Fruit fly (Drosophila melanogaster) whole organism, embryonic: ENCODE results near the gene CG42749.

Source experiments
- Atf-2 ChIP-seq: fragments of 200-800 bp; sonication (Bioruptor generic); optimal IDR thresholded peaks from 2 replicates; lab custom pipeline; 2016; ENCODE audit warnings: missing biosample characterization, missing genetic modification characterization
- Bgb ChIP-seq: fragments of 200-800 bp; sonication (Bioruptor generic); IDR thresholded peaks from 2 replicates; pipeline ENCODE4 v1.3.6; 2022; ENCODE audit warnings: missing biosample characterization, missing genetic modification characterization; ENCODE audit not compliant: partially characterized antibody
- CG11398 ChIP-seq: fragments of 200-800 bp; sonication (Bioruptor generic); optimal IDR thresholded peaks from 2 replicates; lab custom pipeline; 2016; ENCODE audit warnings: missing biosample characterization, missing genetic modification characterization
- CG11560 ChIP-seq: fragments of 200-800 bp; sonication (Bioruptor generic); IDR thresholded peaks from 3 replicates; pipeline ENCODE4 v1.3.6; 2022; ENCODE audit warnings: missing biosample characterization, missing genetic modification characterization
- CG12071 ChIP-seq: fragments of 200-800 bp; sonication (Bioruptor generic); optimal IDR thresholded peaks from 3 replicates; lab custom pipeline; 2018; ENCODE audit warnings: missing biosample characterization, mild to moderate bottlenecking, missing genetic modification characterization
- CG12104 ChIP-seq: fragments of 200-800 bp; sonication (Bioruptor generic); optimal IDR thresholded peaks from 3 replicates; lab custom pipeline; 2016; ENCODE audit warnings: missing biosample characterization, missing genetic modification characterization
- CG12391 ChIP-seq: fragments of 200-800 bp; sonication (Bioruptor generic); optimal IDR thresholded peaks from 3 replicates; lab custom pipeline; 2018; ENCODE audit warnings: missing biosample characterization, mild to moderate bottlenecking, missing genetic modification characterization, moderate library complexity
- CG12744 ChIP-seq: fragments of 200-800 bp; sonication (Bioruptor generic); optimal IDR thresholded peaks from 2 replicates; lab custom pipeline; 2016; ENCODE audit warnings: missing biosample characterization, missing genetic modification characterization
- CG13775 ChIP-seq: fragments of 200-800 bp; sonication (Bioruptor generic); optimal IDR thresholded peaks from 3 replicates; lab custom pipeline; 2017; ENCODE audit warnings: missing biosample characterization, mild to moderate bottlenecking, missing genetic modification characterization
- CG13894 ChIP-seq: fragments of 200-800 bp; sonication (Bioruptor generic); optimal IDR thresholded peaks from 3 replicates; lab custom pipeline; 2018; ENCODE audit warnings: missing biosample characterization, mild to moderate bottlenecking, missing genetic modification characterization, moderate library complexity
- CG14710 ChIP-seq: fragments of 200-800 bp; sonication (Bioruptor generic); optimal IDR thresholded peaks from 3 replicates; lab custom pipeline; 2019; ENCODE audit warnings: missing biosample characterization, mild to moderate bottlenecking, missing genetic modification characterization, moderate library complexity
- CG1529 ChIP-seq: fragments of 200-800 bp; sonication (Bioruptor generic); optimal IDR thresholded peaks from 3 replicates; lab custom pipeline; 2018; ENCODE audit warnings: missing biosample characterization, missing genetic modification characterization
- CG15601 ChIP-seq: fragments of 200-800 bp; sonication (Bioruptor generic); optimal IDR thresholded peaks from 3 replicates; lab custom pipeline; 2019; ENCODE audit warnings: missing biosample characterization, mild to moderate bottlenecking, missing genetic modification characterization, moderate library complexity
- CG17361 ChIP-seq: fragments of 200-800 bp; sonication (Bioruptor generic); IDR thresholded peaks from 3 replicates; pipeline ENCODE4 v1.3.6; 2022; ENCODE audit warnings: missing biosample characterization, missing genetic modification characterization
- CG17829 ChIP-seq: fragments of 200-800 bp; optimal IDR thresholded peaks from 2 replicates; lab custom pipeline; 2019; ENCODE audit warnings: missing biosample characterization, mild to moderate bottlenecking, missing genetic modification characterization, moderate library complexity
- CG18262 ChIP-seq: fragments of 200-800 bp; optimal IDR thresholded peaks from 3 replicates; lab custom pipeline; 2019; ENCODE audit warnings: missing biosample characterization, mild to moderate bottlenecking, missing genetic modification characterization, moderate library complexity
- CG18476 ChIP-seq: fragments of 200-800 bp; sonication (Bioruptor generic); optimal IDR thresholded peaks from 2 replicates; lab custom pipeline; 2016; ENCODE audit warnings: missing biosample characterization, mild to moderate bottlenecking, missing genetic modification characterization
- CG2202 ChIP-seq: fragments of 200-800 bp; sonication (Bioruptor generic); optimal IDR thresholded peaks from 2 replicates; lab custom pipeline; 2018; ENCODE audit warnings: missing biosample characterization, mild to moderate bottlenecking, missing genetic modification characterization
- CG2712 ChIP-seq: fragments of 200-800 bp; optimal IDR thresholded peaks from 3 replicates; lab custom pipeline; 2019; ENCODE audit warnings: missing biosample characterization, mild to moderate bottlenecking, missing genetic modification characterization, moderate library complexity
- CG32767 ChIP-seq: fragments of 200-800 bp; sonication (Bioruptor generic); IDR thresholded peaks from 2 replicates; pipeline ENCODE4 v1.3.6; 2022; ENCODE audit warnings: missing biosample characterization, missing genetic modification characterization
- CG43689 ChIP-seq: fragments of 200-800 bp; sonication (Bioruptor generic); IDR thresholded peaks from 2 replicates; pipeline ENCODE4 v1.3.6; 2022; ENCODE audit warnings: missing biosample characterization, missing genetic modification characterization
- CG6791 ChIP-seq: fragments of 200-800 bp; sonication (Bioruptor generic); IDR thresholded peaks from 3 replicates; pipeline ENCODE4 v1.3.6; 2022; ENCODE audit warnings: missing biosample characterization, missing genetic modification characterization; ENCODE audit not compliant: partially characterized antibody
- CG8765 ChIP-seq: fragments of 200-800 bp; sonication (Bioruptor generic); IDR thresholded peaks from 2 replicates; pipeline ENCODE4 v1.3.6; 2022; ENCODE audit warnings: missing biosample characterization, missing genetic modification characterization
- CG9437 ChIP-seq: fragments of 200-800 bp; sonication (Bioruptor generic); optimal IDR thresholded peaks from 2 replicates; lab custom pipeline; 2018; ENCODE audit warnings: missing biosample characterization, mild to moderate bottlenecking, missing genetic modification characterization
- CoRest ChIP-seq: fragments of 200-800 bp; sonication (Bioruptor generic); optimal IDR thresholded peaks from 3 replicates; lab custom pipeline; 2018; ENCODE audit warnings: missing biosample characterization, mild to moderate bottlenecking, missing genetic modification characterization, moderate library complexity
- Doc2 ChIP-seq: fragments of 200-800 bp; sonication (Bioruptor generic); IDR thresholded peaks from 2 replicates; pipeline ENCODE4 v1.3.6; 2022; ENCODE audit warnings: missing biosample characterization, missing genetic modification characterization
- E2f2 ChIP-seq: fragments of 200-800 bp; sonication (Bioruptor generic); IDR thresholded peaks from 2 replicates; pipeline ENCODE4 v1.3.6; 2022; ENCODE audit warnings: missing biosample characterization, missing genetic modification characterization
- GATAe ChIP-seq: fragments of 200-800 bp; sonication (Bioruptor generic); conservative IDR thresholded peaks from 2 replicates; pipeline ENCODE4 v1.3.6; 2022; ENCODE audit warnings: missing biosample characterization, missing genetic modification characterization
- Gug ChIP-seq: fragments of 200-800 bp; sonication (Bioruptor generic); IDR thresholded peaks from 4 replicates; pipeline ENCODE4 v1.3.6; 2022; ENCODE audit warnings: missing biosample characterization, missing genetic modification characterization
- H15 ChIP-seq: fragments of 200-800 bp; sonication (Bioruptor generic); IDR thresholded peaks from 3 replicates; pipeline ENCODE4 v1.3.6; 2022; ENCODE audit warnings: missing biosample characterization, missing genetic modification characterization
- Lhr ChIP-seq: fragments of 200-800 bp; sonication (Bioruptor generic); optimal IDR thresholded peaks from 3 replicates; lab custom pipeline; 2017; ENCODE audit warnings: mild to moderate bottlenecking, missing biosample characterization, missing genetic modification reagents, missing genetic modification characterization
- MESR4 ChIP-seq: fragments of 200-800 bp; sonication (Bioruptor generic); optimal IDR thresholded peaks from 2 replicates; lab custom pipeline; 2018; ENCODE audit warnings: missing biosample characterization, mild to moderate bottlenecking, missing genetic modification characterization, moderate library complexity
- Nf-YA ChIP-seq: fragments of 200-800 bp; sonication (Bioruptor generic); IDR thresholded peaks from 2 replicates; pipeline ENCODE4 v1.3.6; 2022; ENCODE audit warnings: missing biosample characterization, missing genetic modification characterization
- Side ChIP-seq: fragments of 200-800 bp; sonication (Bioruptor generic); optimal IDR thresholded peaks from 2 replicates; lab custom pipeline; 2016; ENCODE audit warnings: missing biosample characterization, missing genetic modification characterization
- Stat92E ChIP-seq, 3 experiments: fragments of >200 bp in 2 of 3; fragments of 200-800 bp in 1 of 3; sonication (Bioruptor generic) in 1 of 3; optimal IDR thresholded peaks; 2 replicates each; lab custom pipeline; 2017 to 2019; ENCODE audit warnings: missing biosample characterization in 3 of 3, missing genetic modification characterization in 3 of 3, mild to moderate bottlenecking in 1 of 3, moderate library complexity in 1 of 3
- abd-A ChIP-seq: fragments of 200-800 bp; sonication (Bioruptor generic); optimal IDR thresholded peaks from 3 replicates; lab custom pipeline; 2019; ENCODE audit warnings: missing biosample characterization, mild to moderate bottlenecking, missing genetic modification characterization, moderate library complexity
- aop ChIP-seq: fragments of 200-800 bp; sonication (Bioruptor generic); IDR thresholded peaks from 2 replicates; pipeline ENCODE4 v1.3.6; 2022; ENCODE audit warnings: missing biosample characterization, missing genetic modification characterization
- ap ChIP-seq: fragments of 200-800 bp; sonication (Bioruptor generic); IDR thresholded peaks from 2 replicates; pipeline ENCODE4 v1.3.6; 2022; ENCODE audit warnings: missing biosample characterization, missing genetic modification characterization
- ash1 ChIP-seq: fragments of 200-800 bp; sonication (Bioruptor generic); optimal IDR thresholded peaks from 2 replicates; lab custom pipeline; 2018; ENCODE audit warnings: missing biosample characterization, mild to moderate bottlenecking, missing genetic modification characterization
- bcd ChIP-seq: fragments of 200-800 bp; sonication (Bioruptor generic); optimal IDR thresholded peaks from 2 replicates; lab custom pipeline; 2017; ENCODE audit warnings: missing biosample characterization, mild to moderate bottlenecking, missing genetic modification characterization
- chn ChIP-seq: fragments of 200-800 bp; sonication (Bioruptor generic); optimal IDR thresholded peaks from 2 replicates; lab custom pipeline; 2016; ENCODE audit warnings: missing biosample characterization, missing genetic modification characterization
- ems ChIP-seq: fragments of 200-800 bp; sonication (Bioruptor generic); optimal IDR thresholded peaks from 3 replicates; lab custom pipeline; 2016; ENCODE audit warnings: missing biosample characterization, missing genetic modification characterization
- ftz-f1 ChIP-seq: fragments of 200-800 bp; sonication (Bioruptor generic); optimal IDR thresholded peaks from 2 replicates; lab custom pipeline; 2016; ENCODE audit warnings: missing biosample characterization, missing genetic modification characterization
- grn ChIP-seq: fragments of 200-800 bp; sonication (Bioruptor generic); optimal IDR thresholded peaks from 3 replicates; lab custom pipeline; 2017; ENCODE audit warnings: missing biosample characterization, missing genetic modification characterization
- inv ChIP-seq: fragments of 200-800 bp; sonication (Bioruptor generic); IDR thresholded peaks from 2 replicates; pipeline ENCODE4 v1.3.6; 2022; ENCODE audit warnings: missing biosample characterization, missing genetic modification characterization; ENCODE audit not compliant: partially characterized antibody
- maf-S ChIP-seq: fragments of 200-800 bp; sonication (Bioruptor generic); optimal IDR thresholded peaks from 2 replicates; lab custom pipeline; 2016; ENCODE audit warnings: missing biosample characterization, missing genetic modification characterization
- mld ChIP-seq: fragments of 200-800 bp; sonication (Bioruptor generic); IDR thresholded peaks from 3 replicates; pipeline ENCODE4 v1.3.6; 2022; ENCODE audit warnings: missing biosample characterization, missing genetic modification characterization; ENCODE audit not compliant: partially characterized antibody
- run ChIP-seq: fragments of 200-800 bp; sonication (Bioruptor generic); optimal IDR thresholded peaks from 3 replicates; lab custom pipeline; 2018; ENCODE audit warnings: missing biosample characterization, mild to moderate bottlenecking, missing genetic modification characterization
- sens-2 ChIP-seq: fragments of 200-800 bp; sonication (Bioruptor generic); IDR thresholded peaks from 2 replicates; pipeline ENCODE4 v1.3.6; 2022; ENCODE audit warnings: missing biosample characterization, missing genetic modification characterization
- sim ChIP-seq: fragments of 200-800 bp; sonication (Bioruptor generic); IDR thresholded peaks from 2 replicates; pipeline ENCODE4 v1.3.6; 2022; ENCODE audit warnings: missing biosample characterization, missing genetic modification characterization
- vvl ChIP-seq: fragments of 200-800 bp; sonication (Bioruptor generic); IDR thresholded peaks from 2 replicates; pipeline ENCODE4 v1.3.6; 2022; ENCODE audit warnings: missing biosample characterization, missing genetic modification characterization
- wek ChIP-seq: fragments of 200-800 bp; sonication (Bioruptor generic); optimal IDR thresholded peaks from 3 replicates; lab custom pipeline; 2018; ENCODE audit warnings: missing biosample characterization, mild to moderate bottlenecking, missing genetic modification characterization, moderate library complexity

Gene CG42749

dm6 chrX:5317170-5317569, 21.3 kb downstream of the CG42749 start, which contains the start of the genes CG15930 and Sas10 (continued):
- TF ChIP-seq E2f2 (GFP tag; lab: Robert Waterston, UW), result peak; percentile 66
- no peak for TF ChIP-seq ap
- no peak for TF ChIP-seq bcd (GFP tag; lab: Kevin White, UChicago)
- no peak for TF ChIP-seq CG9437 (GFP tag; lab: Kevin White, UChicago)
- no peak for TF ChIP-seq mld (GFP tag; lab: Robert Waterston, UW)
- TF ChIP-seq Doc2 (GFP tag; lab: Robert Waterston, UW), result no peak
- TF ChIP-seq CG6791 (GFP tag; lab: Robert Waterston, UW), result peak; percentile 53; the same call in 1 of the 3 replicates
- no peak for TF ChIP-seq CG12744 (GFP tag; lab: Kevin White, UChicago)
- TF ChIP-seq CG18262 (tag; lab: Kevin White, UChicago), result no peak
- no peak for TF ChIP-seq CG17361
- TF ChIP-seq chn (GFP tag; lab: Kevin White, UChicago), result no peak
- TF ChIP-seq abd-A, result no peak
- no peak for TF ChIP-seq CG13775 (GFP tag; lab: Kevin White, UChicago)
- TF ChIP-seq CG12391 (tag; lab: Kevin White, UChicago), result no peak
- no peak for TF ChIP-seq CG12104 (GFP tag; lab: Kevin White, UChicago)
- TF ChIP-seq ems (GFP tag; lab: Kevin White, UChicago), result no peak
- no peak for TF ChIP-seq ash1
- no peak for TF ChIP-seq CG2202 (tag; lab: Kevin White, UChicago)
- no peak for TF ChIP-seq Stat92E (GFP tag; optimal IDR thresholded peaks at IDR 0.05; lab: Kevin White, UChicago)
- no peak for TF ChIP-seq run (tag; lab: Kevin White, UChicago)
- no peak for TF ChIP-seq Gug (GFP tag; lab: Robert Waterston, UW)
- no peak for TF ChIP-seq aop (GFP tag; lab: Robert Waterston, UW)
- peak; percentile 44 for TF ChIP-seq Lhr (GFP tag; lab: Kevin White, UChicago)
- TF ChIP-seq wek, result no peak
- no peak for TF ChIP-seq Atf-2 (GFP tag; lab: Kevin White, UChicago)
- TF ChIP-seq CG17829 (tag; lab: Kevin White, UChicago), result no peak
- TF ChIP-seq CG11398 (GFP tag; lab: Kevin White, UChicago), result no peak
- TF ChIP-seq MESR4, result peak; percentile 42
- TF ChIP-seq CG2712, result no peak
- no peak for TF ChIP-seq maf-S (GFP tag; lab: Kevin White, UChicago)
- TF ChIP-seq sim (GFP tag; lab: Robert Waterston, UW), result no peak
- no peak for TF ChIP-seq H15
- TF ChIP-seq GATAe (GFP tag; lab: Robert Waterston, UW), result no peak
- no peak for TF ChIP-seq CG32767 (GFP tag; lab: Robert Waterston, UW)
- TF ChIP-seq CG14710 (tag; lab: Kevin White, UChicago), result peak; percentile 13
- no peak for TF ChIP-seq CG15601 (tag; lab: Kevin White, UChicago)
- TF ChIP-seq CG12071 (GFP tag; lab: Kevin White, UChicago), result no peak
- no peak for TF ChIP-seq CG18476 (GFP tag; lab: Kevin White, UChicago)
- TF ChIP-seq ftz-f1, result no peak
- TF ChIP-seq vvl, result no peak
- TF ChIP-seq Nf-YA (GFP tag; lab: Robert Waterston, UW), result no peak
- TF ChIP-seq sens-2 (GFP tag; lab: Robert Waterston, UW), result no peak
- TF ChIP-seq grn (GFP tag; lab: Kevin White, UChicago), result no peak
- peak; percentile 20 for TF ChIP-seq CoRest (tag; lab: Kevin White, UChicago)
- TF ChIP-seq Side, result no peak
- no peak for TF ChIP-seq CG1529 (GFP tag; lab: Kevin White, UChicago)
- no peak for TF ChIP-seq CG8765 (GFP tag; lab: Robert Waterston, UW)
- no peak for TF ChIP-seq CG11560 (tag; lab: Robert Waterston, UW)
- TF ChIP-seq CG43689 (GFP tag; lab: Robert Waterston, UW), result no peak
- TF ChIP-seq CG13894, result no peak
- TF ChIP-seq Bgb (GFP tag; lab: Robert Waterston, UW), result peak; percentile 47; the same call in 1 of the 2 replicates
- TF ChIP-seq inv (GFP tag; lab: Robert Waterston, UW), result peak; percentile 20; the same call in 1 of the 2 replicates
